Worm (Caenorhabditis elegans) whole organism, L4 larva: ENCODE data around the gene F07A11.4.

Experiments
- daf-8 ChIP-seq: fragments of 200-800 bp; sonication (Bioruptor generic); IDR thresholded peaks from 2 replicates; pipeline ENCODE4 v1.3.6; 2022; ENCODE audit warnings: missing genetic modification characterization, missing compliant biosample characterization
- hlh-30 ChIP-seq: sonication (generic microtip); optimal IDR thresholded peaks from 2 replicates; lab custom pipeline; 2017; ENCODE audit warnings: antibody characterized with exemption, mild to moderate bottlenecking, missing genetic modification characterization, missing compliant biosample characterization; ENCODE audit not compliant: insufficient read depth
- nhr-11 ChIP-seq: fragments of 150-350 bp; optimal IDR thresholded peaks from 2 replicates; lab custom pipeline; 2014; ENCODE audit warnings: missing biosample characterization, missing genetic modification characterization
- ztf-11 ChIP-seq: fragments of 150-350 bp; optimal IDR thresholded peaks from 2 replicates; lab custom pipeline; 2014; ENCODE audit warnings: missing biosample characterization, missing genetic modification characterization

- no peak for TF ChIP-seq nhr-11 (tag; lab: Kevin White, UChicago)
- TF ChIP-seq daf-8 = no peak
- TF ChIP-seq ztf-11 (tag; lab: Kevin White, UChicago) = no peak
- TF ChIP-seq hlh-30 (tag; lab: Kevin White, UChicago) = no peak
These were observed 46.1 kb downstream of the F07A11.4 start for ce11 chrII:11646874-11647273.
